Fruit fly (Drosophila melanogaster) whole organism, embryonic: ENCODE data around the gene Hrd3.

Experiments
- Antp ChIP-seq: fragments of 200-800 bp; sonication (Bioruptor generic); optimal IDR thresholded peaks from 3 replicates; lab custom pipeline; 2016; ENCODE audit warnings: missing biosample characterization, missing genetic modification characterization
- Atf6 ChIP-seq: fragments of 200-800 bp; sonication (Bioruptor generic); IDR thresholded peaks from 2 replicates; pipeline ENCODE4 v1.3.6; 2022; ENCODE audit warnings: missing biosample characterization, missing genetic modification characterization
- Blimp-1 ChIP-seq: fragments of 200-800 bp; sonication (Bioruptor generic); optimal IDR thresholded peaks from 3 replicates; lab custom pipeline; 2018; ENCODE audit warnings: missing biosample characterization, missing genetic modification characterization, mild to moderate bottlenecking, moderate library complexity, missing genetic modification reagents
- CG1024 ChIP-seq: fragments of 200-800 bp; sonication (Bioruptor generic); IDR thresholded peaks from 2 replicates; pipeline ENCODE4 v1.3.6; 2022; ENCODE audit warnings: missing biosample characterization, missing genetic modification characterization
- CG10321 ChIP-seq: fragments of 200-800 bp; sonication (Bioruptor generic); IDR thresholded peaks from 2 replicates; pipeline ENCODE4 v1.3.6; 2022; ENCODE audit warnings: missing biosample characterization, missing genetic modification characterization
- CG10366 ChIP-seq: fragments of 200-800 bp; sonication (Bioruptor generic); IDR thresholded peaks from 2 replicates; pipeline ENCODE4 v1.3.6; 2022; ENCODE audit warnings: missing biosample characterization, missing genetic modification characterization
- CG10431 ChIP-seq: fragments of 200-800 bp; sonication (Bioruptor generic); optimal IDR thresholded peaks from 3 replicates; lab custom pipeline; 2018; ENCODE audit warnings: missing biosample characterization, mild to moderate bottlenecking, missing genetic modification characterization
- CG11695 ChIP-seq: fragments of 200-800 bp; sonication (Bioruptor generic); IDR thresholded peaks from 3 replicates; pipeline ENCODE4 v1.3.6; 2022; ENCODE audit warnings: missing biosample characterization, missing genetic modification characterization
- CG15073 ChIP-seq: fragments of 200-800 bp; sonication (Bioruptor generic); optimal IDR thresholded peaks from 2 replicates; lab custom pipeline; 2016; ENCODE audit warnings: missing biosample characterization, missing genetic modification characterization
- CG18262 ChIP-seq: fragments of 200-800 bp; optimal IDR thresholded peaks from 3 replicates; lab custom pipeline; 2019; ENCODE audit warnings: missing biosample characterization, mild to moderate bottlenecking, missing genetic modification characterization, moderate library complexity
- CG1832 ChIP-seq: fragments of 200-800 bp; sonication (Bioruptor generic); optimal IDR thresholded peaks from 2 replicates; lab custom pipeline; 2017; ENCODE audit warnings: missing biosample characterization, mild to moderate bottlenecking, missing genetic modification characterization, inconsistent platforms
- CG2712 ChIP-seq: fragments of 200-800 bp; optimal IDR thresholded peaks from 3 replicates; lab custom pipeline; 2019; ENCODE audit warnings: missing biosample characterization, mild to moderate bottlenecking, missing genetic modification characterization, moderate library complexity
- CG2875 ChIP-seq: fragments of 200-800 bp; sonication (Bioruptor generic); optimal IDR thresholded peaks from 2 replicates; lab custom pipeline; 2017; ENCODE audit warnings: missing biosample characterization, mild to moderate bottlenecking, missing genetic modification characterization, missing genetic modification reagents
- CG30431 ChIP-seq: fragments of 200-800 bp; sonication (Bioruptor generic); optimal IDR thresholded peaks from 2 replicates; lab custom pipeline; 2017; ENCODE audit warnings: missing biosample characterization, missing genetic modification characterization
- CG31224 ChIP-seq: fragments of 200-800 bp; sonication (Bioruptor generic); IDR thresholded peaks from 2 replicates; pipeline ENCODE4 v1.3.6; 2022; ENCODE audit warnings: missing biosample characterization, missing genetic modification characterization
- CG32767 ChIP-seq: fragments of 200-800 bp; sonication (Bioruptor generic); IDR thresholded peaks from 2 replicates; pipeline ENCODE4 v1.3.6; 2022; ENCODE audit warnings: missing biosample characterization, missing genetic modification characterization
- CG32772 ChIP-seq: fragments of 200-800 bp; sonication (Bioruptor generic); IDR thresholded peaks from 2 replicates; pipeline ENCODE4 v1.3.6; 2022; ENCODE audit warnings: missing biosample characterization, missing genetic modification characterization
- CG3407 ChIP-seq: fragments of 200-800 bp; sonication (Bioruptor generic); optimal IDR thresholded peaks from 2 replicates; lab custom pipeline; 2018; ENCODE audit warnings: missing biosample characterization, mild to moderate bottlenecking, missing genetic modification characterization
- CG42726 ChIP-seq: fragments of 200-800 bp; sonication (Bioruptor generic); IDR thresholded peaks from 2 replicates; pipeline ENCODE4 v1.3.6; 2022; ENCODE audit warnings: missing biosample characterization, missing genetic modification characterization; ENCODE audit not compliant: partially characterized antibody
- CG6683 ChIP-seq: fragments of 200-800 bp; sonication (Bioruptor generic); optimal IDR thresholded peaks from 2 replicates; lab custom pipeline; 2017; ENCODE audit warnings: missing biosample characterization, mild to moderate bottlenecking, missing genetic modification characterization, missing genetic modification reagents
- CG7786 ChIP-seq: fragments of 200-800 bp; sonication (Bioruptor generic); optimal IDR thresholded peaks from 2 replicates; lab custom pipeline; 2016; ENCODE audit warnings: missing biosample characterization, missing genetic modification characterization
- CG8478 ChIP-seq: fragments of >200 bp; optimal IDR thresholded peaks from 2 replicates; lab custom pipeline; 2018
- CG9609 ChIP-seq: fragments of 200-800 bp; sonication (Bioruptor generic); optimal IDR thresholded peaks from 3 replicates; lab custom pipeline; 2016; ENCODE audit warnings: missing biosample characterization, missing genetic modification characterization
- CHES-1-like ChIP-seq: fragments of 200-800 bp; sonication (Bioruptor generic); optimal IDR thresholded peaks from 2 replicates; lab custom pipeline; 2016; ENCODE audit warnings: missing biosample characterization, missing genetic modification characterization
- Chrac-16 ChIP-seq: fragments of 200-800 bp; sonication (Bioruptor generic); optimal IDR thresholded peaks from 3 replicates; lab custom pipeline; 2016; ENCODE audit warnings: missing biosample characterization, missing genetic modification characterization
- Dfd ChIP-seq, 2 experiments: fragments of >200 bp; optimal IDR thresholded peaks; 2 replicates each; lab custom pipeline; 2017; ENCODE audit warnings: missing biosample characterization in 2 of 2, missing genetic modification characterization in 2 of 2
- E2f1 ChIP-seq: fragments of 200-800 bp; sonication (Bioruptor generic); IDR thresholded peaks from 2 replicates; pipeline ENCODE4 v1.3.6; 2022; ENCODE audit warnings: missing biosample characterization, missing genetic modification characterization
- E2f2 ChIP-seq: fragments of 200-800 bp; sonication (Bioruptor generic); IDR thresholded peaks from 2 replicates; pipeline ENCODE4 v1.3.6; 2022; ENCODE audit warnings: missing biosample characterization, missing genetic modification characterization
- HLHmδ ChIP-seq: fragments of 200-800 bp; sonication (Bioruptor generic); optimal IDR thresholded peaks from 2 replicates; lab custom pipeline; 2018; ENCODE audit warnings: missing biosample characterization, mild to moderate bottlenecking, missing genetic modification characterization, moderate library complexity
- HmgD ChIP-seq: fragments of 200-800 bp; sonication (Bioruptor generic); optimal IDR thresholded peaks from 3 replicates; lab custom pipeline; 2016; ENCODE audit warnings: missing biosample characterization, missing genetic modification characterization
- Hr3 ChIP-seq: fragments of 200-800 bp; sonication (Bioruptor generic); optimal IDR thresholded peaks from 3 replicates; lab custom pipeline; 2016; ENCODE audit warnings: missing biosample characterization, missing genetic modification characterization
- Nf-YA ChIP-seq: fragments of 200-800 bp; sonication (Bioruptor generic); IDR thresholded peaks from 2 replicates; pipeline ENCODE4 v1.3.6; 2022; ENCODE audit warnings: missing biosample characterization, missing genetic modification characterization
- Nf-YB ChIP-seq: fragments of 200-800 bp; sonication (Bioruptor generic); optimal IDR thresholded peaks from 3 replicates; lab custom pipeline; 2019; ENCODE audit warnings: missing biosample characterization, mild to moderate bottlenecking, missing genetic modification characterization, moderate library complexity
- Ravus ChIP-seq: fragments of 200-800 bp; sonication (Bioruptor generic); IDR thresholded peaks from 2 replicates; pipeline ENCODE4 v1.3.6; 2022; ENCODE audit warnings: missing biosample characterization, missing genetic modification characterization
- Six4 ChIP-seq: fragments of 200-800 bp; sonication (Bioruptor generic); optimal IDR thresholded peaks from 2 replicates; lab custom pipeline; 2016; ENCODE audit warnings: missing biosample characterization, missing genetic modification characterization
- al ChIP-seq: fragments of 200-800 bp; sonication (Bioruptor generic); IDR thresholded peaks from 2 replicates; pipeline ENCODE4 v1.3.6; 2022; ENCODE audit warnings: missing biosample characterization, missing genetic modification characterization
- amos ChIP-seq: fragments of 200-800 bp; sonication (Bioruptor generic); IDR thresholded peaks from 2 replicates; pipeline ENCODE4 v1.3.6; 2022; ENCODE audit warnings: missing biosample characterization, missing genetic modification characterization; ENCODE audit not compliant: partially characterized antibody
- btn ChIP-seq: fragments of 200-800 bp; sonication (Bioruptor generic); optimal IDR thresholded peaks from 2 replicates; lab custom pipeline; 2016; ENCODE audit warnings: missing biosample characterization, missing genetic modification characterization
- dan ChIP-seq: fragments of 200-800 bp; sonication (Bioruptor generic); IDR thresholded peaks from 2 replicates; pipeline ENCODE4 v1.3.6; 2022; ENCODE audit warnings: missing biosample characterization, missing genetic modification characterization
- esg ChIP-seq: fragments of 200-800 bp; sonication (Bioruptor generic); conservative IDR thresholded peaks from 2 replicates; pipeline ENCODE4 v1.3.6; 2022; ENCODE audit warnings: missing biosample characterization, missing genetic modification characterization
- fru ChIP-seq: fragments of >200 bp; optimal IDR thresholded peaks from 2 replicates; lab custom pipeline; 2017
- gfzf ChIP-seq: fragments of 200-800 bp; sonication (Bioruptor generic); optimal IDR thresholded peaks from 2 replicates; lab custom pipeline; 2016; ENCODE audit warnings: missing biosample characterization, mild to moderate bottlenecking, missing genetic modification characterization, moderate library complexity
- jumu ChIP-seq: fragments of 200-800 bp; sonication (Bioruptor generic); optimal IDR thresholded peaks from 3 replicates; lab custom pipeline; 2016; ENCODE audit warnings: missing biosample characterization, missing genetic modification characterization
- lov ChIP-seq, 2 experiments: fragments of 200-800 bp in 1 of 2; fragments of >200 bp in 1 of 2; sonication (Bioruptor generic) in 1 of 2; IDR thresholded peaks in 1 of 2; optimal IDR thresholded peaks in 1 of 2; 2 replicates in 1 of 2; 3 replicates in 1 of 2; pipeline versions ENCODE4 v1.3.6 to Lab custom; 2017 to 2022; ENCODE audit warnings: missing biosample characterization in 1 of 2, missing genetic modification characterization in 1 of 2
- mam ChIP-seq: fragments of 200-800 bp; sonication (Bioruptor generic); optimal IDR thresholded peaks from 3 replicates; lab custom pipeline; 2016; ENCODE audit warnings: missing biosample characterization, missing genetic modification characterization
- peb ChIP-seq: fragments of 200-800 bp; sonication (Bioruptor generic); IDR thresholded peaks from 2 replicates; pipeline ENCODE4 v1.3.6; 2022; ENCODE audit warnings: missing biosample characterization, missing genetic modification characterization
- pzg ChIP-seq: fragments of 200-800 bp; sonication (Bioruptor generic); optimal IDR thresholded peaks from 3 replicates; lab custom pipeline; 2018; ENCODE audit warnings: missing biosample characterization, mild to moderate bottlenecking, missing genetic modification characterization, moderate library complexity
- rib ChIP-seq: fragments of 200-800 bp; sonication (Bioruptor generic); IDR thresholded peaks from 2 replicates; pipeline ENCODE4 v1.3.6; 2022; ENCODE audit warnings: missing biosample characterization, missing genetic modification characterization
- shn ChIP-seq: fragments of 200-800 bp; sonication (Bioruptor generic); optimal IDR thresholded peaks from 3 replicates; lab custom pipeline; 2016; ENCODE audit warnings: missing biosample characterization, missing genetic modification characterization
- slbo ChIP-seq: fragments of 200-800 bp; sonication (Bioruptor generic); IDR thresholded peaks from 2 replicates; pipeline ENCODE4 v1.3.6; 2022; ENCODE audit warnings: missing biosample characterization, missing genetic modification characterization
- ssp ChIP-seq: fragments of 200-800 bp; sonication (Bioruptor generic); IDR thresholded peaks from 2 replicates; pipeline ENCODE4 v1.3.6; 2022; ENCODE audit warnings: missing biosample characterization, missing genetic modification characterization
- unc-4 ChIP-seq: fragments of 200-800 bp; sonication (Bioruptor generic); IDR thresholded peaks from 2 replicates; pipeline ENCODE4 v1.3.6; 2022; ENCODE audit warnings: missing biosample characterization, missing genetic modification characterization; ENCODE audit not compliant: partially characterized antibody

Hrd3 gene

dm6 chr3R:23752728-23753127 lies 5.6 kb downstream of the Hrd3 start, which contains the start of the genes RanBP3 and Rpt5 (continued):
- TF ChIP-seq lov (optimal IDR thresholded peaks at IDR 0.05; lab: Kevin White, UChicago), result no peak
- TF ChIP-seq lov (GFP tag; IDR thresholded peaks at IDR 0.05; lab: Robert Waterston, UW), result no peak
- TF ChIP-seq ssp (GFP tag; lab: Robert Waterston, UW), result peak; percentile 27; the same call in 1 of the 2 replicates
- TF ChIP-seq CG32772 (GFP tag; lab: Robert Waterston, UW), result no peak
- peak; percentile 83 for TF ChIP-seq slbo
- no peak for TF ChIP-seq CG10431 (GFP tag; lab: Kevin White, UChicago)
- no peak for TF ChIP-seq Ravus (GFP tag; lab: Robert Waterston, UW)
- peak; percentile 33 for TF ChIP-seq CG6683
- TF ChIP-seq CG15073 (GFP tag; lab: Kevin White, UChicago), result peak; percentile 8
- TF ChIP-seq Hr3, result peak; percentile 19
- TF ChIP-seq Nf-YA (GFP tag; lab: Robert Waterston, UW), result no peak; the same call in 1 of the 2 replicates
- peak; percentile 86 for TF ChIP-seq amos (GFP tag; lab: Robert Waterston, UW)
- TF ChIP-seq rib (GFP tag; lab: Robert Waterston, UW), result no peak
- no peak for TF ChIP-seq CG2875 (GFP tag; lab: Kevin White, UChicago)
- peak; percentile 34 for TF ChIP-seq Chrac-16 (GFP tag; lab: Kevin White, UChicago)
- peak; percentile 49 for TF ChIP-seq jumu
- peak; percentile 37; the same call in 1 of the 2 replicates for TF ChIP-seq al (GFP tag; lab: Robert Waterston, UW)
- TF ChIP-seq CG31224 (GFP tag; lab: Robert Waterston, UW), result no peak
- no peak for TF ChIP-seq HLHmδ (GFP tag; lab: Kevin White, UChicago)
- TF ChIP-seq CHES-1-like (GFP tag; lab: Kevin White, UChicago), result peak; percentile 86
- TF ChIP-seq pzg (GFP tag; lab: Kevin White, UChicago), result peak; percentile 89
- peak; percentile 65 for TF ChIP-seq CG7786 (GFP tag; lab: Kevin White, UChicago)
- TF ChIP-seq CG10321, result no peak
- TF ChIP-seq Six4, result peak; percentile 14
- TF ChIP-seq CG8478 (lab: Kevin White, UChicago), result no peak
- no peak for TF ChIP-seq fru (lab: Kevin White, UChicago)
- TF ChIP-seq esg (GFP tag; lab: Robert Waterston, UW), result no peak
- peak; percentile 73 for TF ChIP-seq mam
- TF ChIP-seq CG32767 (GFP tag; lab: Robert Waterston, UW), result no peak
- TF ChIP-seq btn (GFP tag; lab: Kevin White, UChicago), result no peak
- TF ChIP-seq E2f1, result peak; percentile 51; the same call in 1 of the 2 replicates
- peak; percentile 61 for TF ChIP-seq Antp (GFP tag; lab: Kevin White, UChicago)
- TF ChIP-seq HmgD, result peak; percentile 55
- no peak for TF ChIP-seq Atf6
- TF ChIP-seq CG11695, result 0 out of 3 replicates have a peak, but pooled peaks have one; percentile 42
- no peak for TF ChIP-seq CG3407 (GFP tag; lab: Kevin White, UChicago)
- peak; percentile 31 for TF ChIP-seq CG2712 (tag; lab: Kevin White, UChicago)
- TF ChIP-seq E2f2 (GFP tag; lab: Robert Waterston, UW), result peak; percentile 57
- TF ChIP-seq CG42726 (GFP tag; lab: Robert Waterston, UW), result peak; percentile 79; the same call in 1 of the 2 replicates
- no peak for TF ChIP-seq CG1832 (GFP tag; lab: Kevin White, UChicago)
- TF ChIP-seq gfzf (GFP tag; lab: Kevin White, UChicago), result peak; percentile 27
- TF ChIP-seq CG9609 (GFP tag; lab: Kevin White, UChicago), result peak; percentile 59
- peak; percentile 36 for TF ChIP-seq shn (GFP tag; lab: Kevin White, UChicago)
- TF ChIP-seq CG1024 (GFP tag; lab: Robert Waterston, UW), result no peak
- no peak for TF ChIP-seq Dfd (GFP tag; optimal IDR thresholded peaks at IDR 0.05; lab: Kevin White, UChicago)
- TF ChIP-seq Blimp-1 (GFP tag; lab: Kevin White, UChicago), result no peak
- peak; percentile 29 for TF ChIP-seq CG10366 (GFP tag; lab: Robert Waterston, UW)
- peak; percentile 82 for TF ChIP-seq unc-4 (GFP tag; lab: Robert Waterston, UW)
- no peak for TF ChIP-seq CG30431 (GFP tag; lab: Kevin White, UChicago)
- TF ChIP-seq peb (GFP tag; lab: Robert Waterston, UW), result 0 out of 2 replicates have a peak, but pooled peaks have one; percentile 33
- no peak for TF ChIP-seq CG18262 (tag; lab: Kevin White, UChicago)
- TF ChIP-seq dan (GFP tag; lab: Robert Waterston, UW), result no peak
- TF ChIP-seq Nf-YB (GFP tag; lab: Kevin White, UChicago), result no peak
